Fruit fly (Drosophila melanogaster) whole organism, embryonic: ENCODE data around the gene ast.

Experiments used
- B-H1 ChIP-seq: fragments of 200-800 bp; sonication (Bioruptor generic); IDR thresholded peaks from 3 replicates; pipeline ENCODE4 v1.3.6; 2022; ENCODE audit warnings: missing biosample characterization, missing genetic modification characterization
- Bteb2 ChIP-seq: fragments of 200-800 bp; sonication (Bioruptor generic); optimal IDR thresholded peaks from 2 replicates; lab custom pipeline; 2016; ENCODE audit warnings: missing biosample characterization, missing genetic modification characterization
- CG1024 ChIP-seq: fragments of 200-800 bp; sonication (Bioruptor generic); IDR thresholded peaks from 2 replicates; pipeline ENCODE4 v1.3.6; 2022; ENCODE audit warnings: missing biosample characterization, missing genetic modification characterization
- CG10431 ChIP-seq: fragments of 200-800 bp; sonication (Bioruptor generic); optimal IDR thresholded peaks from 3 replicates; lab custom pipeline; 2018; ENCODE audit warnings: missing biosample characterization, mild to moderate bottlenecking, missing genetic modification characterization
- CG11398 ChIP-seq: fragments of 200-800 bp; sonication (Bioruptor generic); optimal IDR thresholded peaks from 2 replicates; lab custom pipeline; 2016; ENCODE audit warnings: missing biosample characterization, missing genetic modification characterization
- CG13296 ChIP-seq: fragments of 200-800 bp; sonication (Bioruptor generic); optimal IDR thresholded peaks from 3 replicates; lab custom pipeline; 2018; ENCODE audit warnings: missing biosample characterization, mild to moderate bottlenecking, missing genetic modification characterization
- CG1603 ChIP-seq: fragments of 200-800 bp; sonication (Bioruptor generic); optimal IDR thresholded peaks from 2 replicates; lab custom pipeline; 2019; ENCODE audit warnings: missing biosample characterization, mild to moderate bottlenecking, missing genetic modification characterization, moderate library complexity
- CG16779 ChIP-seq: fragments of 200-800 bp; sonication (Bioruptor generic); IDR thresholded peaks from 2 replicates; pipeline ENCODE4 v1.3.6; 2022; ENCODE audit warnings: missing biosample characterization, missing genetic modification characterization
- CG16815 ChIP-seq: fragments of 200-800 bp; sonication (Bioruptor generic); optimal IDR thresholded peaks from 3 replicates; lab custom pipeline; 2017; ENCODE audit warnings: missing biosample characterization, mild to moderate bottlenecking, missing genetic modification characterization
- CG17359 ChIP-seq: fragments of 200-800 bp; sonication (Bioruptor generic); optimal IDR thresholded peaks from 3 replicates; lab custom pipeline; 2018; ENCODE audit warnings: missing biosample characterization, mild to moderate bottlenecking, missing genetic modification characterization, moderate library complexity
- CG2202 ChIP-seq: fragments of 200-800 bp; sonication (Bioruptor generic); optimal IDR thresholded peaks from 2 replicates; lab custom pipeline; 2018; ENCODE audit warnings: missing biosample characterization, mild to moderate bottlenecking, missing genetic modification characterization
- CG2875 ChIP-seq: fragments of 200-800 bp; sonication (Bioruptor generic); optimal IDR thresholded peaks from 2 replicates; lab custom pipeline; 2017; ENCODE audit warnings: missing biosample characterization, mild to moderate bottlenecking, missing genetic modification characterization, missing genetic modification reagents
- CG30431 ChIP-seq: fragments of 200-800 bp; sonication (Bioruptor generic); optimal IDR thresholded peaks from 2 replicates; lab custom pipeline; 2017; ENCODE audit warnings: missing biosample characterization, missing genetic modification characterization
- CG3163 ChIP-seq: fragments of 200-800 bp; sonication (Bioruptor generic); optimal IDR thresholded peaks from 3 replicates; lab custom pipeline; 2016; ENCODE audit warnings: missing biosample characterization, missing genetic modification characterization
- CG32767 ChIP-seq: fragments of 200-800 bp; sonication (Bioruptor generic); IDR thresholded peaks from 2 replicates; pipeline ENCODE4 v1.3.6; 2022; ENCODE audit warnings: missing biosample characterization, missing genetic modification characterization
- CG32772 ChIP-seq: fragments of 200-800 bp; sonication (Bioruptor generic); IDR thresholded peaks from 2 replicates; pipeline ENCODE4 v1.3.6; 2022; ENCODE audit warnings: missing biosample characterization, missing genetic modification characterization
- CG34376 ChIP-seq: fragments of 200-800 bp; sonication (Bioruptor generic); optimal IDR thresholded peaks from 2 replicates; lab custom pipeline; 2018; ENCODE audit warnings: missing biosample characterization, mild to moderate bottlenecking, missing genetic modification characterization
- CG4360 ChIP-seq: fragments of 200-800 bp; sonication (Bioruptor generic); IDR thresholded peaks from 2 replicates; pipeline ENCODE4 v1.3.6; 2022; ENCODE audit warnings: missing biosample characterization, missing genetic modification characterization
- CG8765 ChIP-seq: fragments of 200-800 bp; sonication (Bioruptor generic); IDR thresholded peaks from 2 replicates; pipeline ENCODE4 v1.3.6; 2022; ENCODE audit warnings: missing biosample characterization, missing genetic modification characterization
- CG9215 ChIP-seq: fragments of 200-800 bp; sonication (Bioruptor generic); IDR thresholded peaks from 2 replicates; pipeline ENCODE4 v1.3.6; 2022; ENCODE audit warnings: missing biosample characterization, missing genetic modification characterization
- ERR ChIP-seq: fragments of 200-800 bp; sonication (Bioruptor generic); optimal IDR thresholded peaks from 2 replicates; lab custom pipeline; 2016; ENCODE audit warnings: missing biosample characterization, missing genetic modification characterization
- Gug ChIP-seq: fragments of 200-800 bp; sonication (Bioruptor generic); IDR thresholded peaks from 4 replicates; pipeline ENCODE4 v1.3.6; 2022; ENCODE audit warnings: missing biosample characterization, missing genetic modification characterization
- Hr78 ChIP-seq, 2 experiments: fragments of 200-800 bp in 1 of 2; fragments of >200 bp in 1 of 2; sonication (Bioruptor generic) in 1 of 2; optimal IDR thresholded peaks; 2 replicates each; lab custom pipeline; 2017 to 2019; ENCODE audit warnings: missing biosample characterization in 2 of 2, missing genetic modification characterization in 2 of 2, mild to moderate bottlenecking in 1 of 2, moderate library complexity in 1 of 2
- Mad ChIP-seq: fragments of 200-800 bp; sonication (Bioruptor generic); optimal IDR thresholded peaks from 2 replicates; lab custom pipeline; 2016; ENCODE audit warnings: missing biosample characterization, missing genetic modification characterization
- NC2β ChIP-seq: fragments of 200-800 bp; sonication (Bioruptor generic); optimal IDR thresholded peaks from 2 replicates; lab custom pipeline; 2016; ENCODE audit warnings: missing biosample characterization, missing genetic modification characterization
- NFAT ChIP-seq: fragments of 200-800 bp; sonication (Bioruptor generic); IDR thresholded peaks from 2 replicates; pipeline ENCODE4 v1.3.6; 2022; ENCODE audit warnings: missing biosample characterization, missing genetic modification characterization
- Neu2 ChIP-seq: fragments of 200-800 bp; sonication (Bioruptor generic); optimal IDR thresholded peaks from 3 replicates; lab custom pipeline; 2016; ENCODE audit warnings: missing biosample characterization, missing genetic modification characterization, borderline replicate concordance
- Nf-YC ChIP-seq: fragments of 200-800 bp; optimal IDR thresholded peaks from 3 replicates; lab custom pipeline; 2019; ENCODE audit warnings: missing biosample characterization, mild to moderate bottlenecking, missing genetic modification characterization, moderate library complexity
- Ptx1 ChIP-seq: fragments of 200-800 bp; sonication (Bioruptor generic); IDR thresholded peaks from 2 replicates; pipeline ENCODE4 v1.3.6; 2022; ENCODE audit warnings: missing biosample characterization, missing genetic modification characterization
- Ravus ChIP-seq: fragments of 200-800 bp; sonication (Bioruptor generic); IDR thresholded peaks from 2 replicates; pipeline ENCODE4 v1.3.6; 2022; ENCODE audit warnings: missing biosample characterization, missing genetic modification characterization
- Scr ChIP-seq: fragments of 200-800 bp; sonication (Bioruptor generic); IDR thresholded peaks from 2 replicates; pipeline ENCODE4 v1.3.6; 2022; ENCODE audit warnings: missing biosample characterization, missing genetic modification characterization; ENCODE audit not compliant: partially characterized antibody
- Spps ChIP-seq: fragments of 200-800 bp; sonication (Bioruptor generic); optimal IDR thresholded peaks from 2 replicates; lab custom pipeline; 2018; ENCODE audit warnings: missing biosample characterization, mild to moderate bottlenecking, missing genetic modification characterization
- ato ChIP-seq: fragments of 200-800 bp; sonication (Bioruptor generic); IDR thresholded peaks from 2 replicates; pipeline ENCODE4 v1.3.6; 2022; ENCODE audit warnings: missing biosample characterization, missing genetic modification characterization; ENCODE audit not compliant: partially characterized antibody
- corto ChIP-seq: fragments of 200-800 bp; sonication (Bioruptor generic); optimal IDR thresholded peaks from 2 replicates; lab custom pipeline; 2016; ENCODE audit warnings: missing biosample characterization, mild to moderate bottlenecking, missing genetic modification characterization, moderate library complexity
- cwo ChIP-seq: fragments of 200-800 bp; sonication (Bioruptor generic); optimal IDR thresholded peaks from 3 replicates; lab custom pipeline; 2017; ENCODE audit warnings: missing biosample characterization, missing genetic modification characterization, mild to moderate bottlenecking, moderate library complexity, missing genetic modification reagents
- dan ChIP-seq: fragments of 200-800 bp; sonication (Bioruptor generic); IDR thresholded peaks from 2 replicates; pipeline ENCODE4 v1.3.6; 2022; ENCODE audit warnings: missing biosample characterization, missing genetic modification characterization
- gem ChIP-seq: fragments of 200-800 bp; sonication (Bioruptor generic); optimal IDR thresholded peaks from 2 replicates; lab custom pipeline; 2019; ENCODE audit warnings: missing biosample characterization, mild to moderate bottlenecking, missing genetic modification characterization, moderate library complexity
- gro ChIP-seq: fragments of 200-800 bp; sonication (Bioruptor generic); optimal IDR thresholded peaks from 2 replicates; lab custom pipeline; 2016; ENCODE audit warnings: missing biosample characterization, missing genetic modification characterization
- ind ChIP-seq: fragments of 200-800 bp; sonication (Bioruptor generic); optimal IDR thresholded peaks from 3 replicates; lab custom pipeline; 2016; ENCODE audit warnings: missing biosample characterization, missing genetic modification characterization
- knrl ChIP-seq: fragments of 200-800 bp; sonication (Bioruptor generic); IDR thresholded peaks from 3 replicates; pipeline ENCODE4 v1.3.6; 2022; ENCODE audit warnings: missing biosample characterization, missing genetic modification characterization; ENCODE audit not compliant: partially characterized antibody
- nerfin-2 ChIP-seq: fragments of 200-800 bp; sonication (Bioruptor generic); IDR thresholded peaks from 2 replicates; pipeline ENCODE4 v1.3.6; 2022; ENCODE audit warnings: missing biosample characterization, missing genetic modification characterization; ENCODE audit not compliant: partially characterized antibody
- p53 ChIP-seq: fragments of 200-800 bp; sonication (Bioruptor generic); optimal IDR thresholded peaks from 2 replicates; lab custom pipeline; 2016; ENCODE audit warnings: missing biosample characterization, missing genetic modification characterization
- prd ChIP-seq, 3 experiments: fragments of >200 bp in 2 of 3; fragments of 200-800 bp in 1 of 3; sonication (Bioruptor generic) in 1 of 3; optimal IDR thresholded peaks in 2 of 3; IDR thresholded peaks in 1 of 3; 2 replicates in 2 of 3; 3 replicates in 1 of 3; pipeline versions ENCODE4 v1.3.6 to Lab custom; 2017 to 2022; ENCODE audit warnings: missing biosample characterization in 1 of 3, missing genetic modification characterization in 1 of 3
- ranshi ChIP-seq: fragments of 200-800 bp; sonication (Bioruptor generic); IDR thresholded peaks from 2 replicates; pipeline ENCODE4 v1.3.6; 2022; ENCODE audit warnings: missing biosample characterization, missing genetic modification characterization
- row ChIP-seq: fragments of 200-800 bp; sonication (Bioruptor generic); IDR thresholded peaks from 3 replicates; pipeline ENCODE4 v1.3.6; 2022; ENCODE audit warnings: missing biosample characterization, missing genetic modification characterization
- sd ChIP-seq: fragments of 200-800 bp; sonication (Bioruptor generic); optimal IDR thresholded peaks from 3 replicates; lab custom pipeline; 2018; ENCODE audit warnings: missing biosample characterization, mild to moderate bottlenecking, missing genetic modification characterization, moderate library complexity
- sens ChIP-seq: fragments of 200-800 bp; sonication (Bioruptor generic); peaks from one replicate; lab custom pipeline; 2016; ENCODE audit warnings: missing biosample characterization, missing genetic modification characterization
- ssp ChIP-seq: fragments of 200-800 bp; sonication (Bioruptor generic); IDR thresholded peaks from 2 replicates; pipeline ENCODE4 v1.3.6; 2022; ENCODE audit warnings: missing biosample characterization, missing genetic modification characterization
- twi ChIP-seq: fragments of 200-800 bp; optimal IDR thresholded peaks from 2 replicates; lab custom pipeline; 2019; ENCODE audit warnings: missing biosample characterization, mild to moderate bottlenecking, missing genetic modification characterization, moderate library complexity
- vfl ChIP-seq: fragments of 200-800 bp; sonication (Bioruptor generic); optimal IDR thresholded peaks from 2 replicates; lab custom pipeline; 2016; ENCODE audit warnings: missing biosample characterization, missing genetic modification characterization
- vnd ChIP-seq: fragments of 200-800 bp; sonication (Bioruptor generic); IDR thresholded peaks from 3 replicates; pipeline ENCODE4 v1.3.6; 2022; ENCODE audit warnings: missing biosample characterization, missing genetic modification characterization; ENCODE audit not compliant: partially characterized antibody

The ast gene

dm6 chr2L:1091675-1092074 is 13.9 kb downstream of the ast start (continued):
- TF ChIP-seq CG11398 (GFP tag; lab: Kevin White, UChicago) (no peak), Gug (GFP tag; lab: Robert Waterston, UW) (no peak), ind (GFP tag; lab: Kevin White, UChicago) (no peak), knrl (GFP tag; lab: Robert Waterston, UW) (no peak), ato (GFP tag; lab: Robert Waterston, UW) (no peak), Hr78 (GFP tag; optimal IDR thresholded peaks at IDR 0.05; lab: Kevin White, UChicago) (no peak), dan (no peak), gro (GFP tag; lab: Kevin White, UChicago) (no peak), CG16815 (GFP tag; lab: Kevin White, UChicago) (no peak), CG32767 (GFP tag; lab: Robert Waterston, UW) (no peak), vfl (GFP tag; lab: Kevin White, UChicago) (no peak), CG1603 (tag; lab: Kevin White, UChicago) (peak; percentile 9), CG8765 (no peak), CG17359 (tag; lab: Kevin White, UChicago) (no peak), CG4360 (no peak), Bteb2 (GFP tag; lab: Kevin White, UChicago) (no peak), ERR (GFP tag; lab: Kevin White, UChicago) (no peak), CG2875 (GFP tag; lab: Kevin White, UChicago) (no peak), CG1024 (GFP tag; lab: Robert Waterston, UW) (no peak), Ravus (GFP tag; lab: Robert Waterston, UW) (no peak), Neu2 (GFP tag; lab: Kevin White, UChicago) (no peak), NC2β (GFP tag; lab: Kevin White, UChicago) (no peak), CG3163 (GFP tag; lab: Kevin White, UChicago) (no peak), Spps (tag; lab: Kevin White, UChicago) (no peak), CG32772 (GFP tag; lab: Robert Waterston, UW) (0 out of 2 replicates have a peak, but pooled peaks have one; percentile 13), CG34376 (no peak), vnd (GFP tag; lab: Robert Waterston, UW) (no peak), NFAT (peak; percentile 28; the same call in 1 of the 2 replicates), nerfin-2 (GFP tag; lab: Robert Waterston, UW) (no peak), corto (no peak), CG13296 (no peak), CG9215 (GFP tag; lab: Robert Waterston, UW) (no peak), ssp (GFP tag; lab: Robert Waterston, UW) (no peak), CG2202 (tag; lab: Kevin White, UChicago) (no peak), CG16779 (GFP tag; lab: Robert Waterston, UW) (no peak), Nf-YC (tag; lab: Kevin White, UChicago) (no peak), row (GFP tag; lab: Robert Waterston, UW) (0 out of 3 replicates have a peak, but pooled peaks have one; percentile 20), sd (tag; lab: Kevin White, UChicago) (no peak), B-H1 (GFP tag; lab: Robert Waterston, UW) (no peak), gem (tag; lab: Kevin White, UChicago) (no peak), CG30431 (GFP tag; lab: Kevin White, UChicago) (no peak), Ptx1 (GFP tag; lab: Robert Waterston, UW) (no peak), prd (optimal IDR thresholded peaks at IDR 0.05; lab: Kevin White, UChicago) (no peak), prd (GFP tag; IDR thresholded peaks at IDR 0.05; lab: Robert Waterston, UW) (no peak), twi (tag; lab: Kevin White, UChicago) (no peak), Scr (GFP tag; lab: Robert Waterston, UW) (no peak), sens (peak; percentile 17), cwo (GFP tag; lab: Kevin White, UChicago) (no peak), CG10431 (GFP tag; lab: Kevin White, UChicago) (no peak), p53 (GFP tag; lab: Kevin White, UChicago) (no peak), Mad (GFP tag; lab: Kevin White, UChicago) (no peak), ranshi (GFP tag; lab: Robert Waterston, UW) (0 out of 2 replicates have a peak, but pooled peaks have one; percentile 17)
